Fruit fly (Drosophila melanogaster) whole organism, embryonic: ENCODE measurements around the gene Cyp4d20.

Source experiments
- Asciz ChIP-seq: fragments of 200-800 bp; sonication (Bioruptor generic); optimal IDR thresholded peaks from 2 replicates; lab custom pipeline; 2017; ENCODE audit warnings: missing biosample characterization, mild to moderate bottlenecking, missing genetic modification characterization, missing genetic modification reagents
- Atf3 ChIP-seq: fragments of 200-800 bp; sonication (Bioruptor generic); optimal IDR thresholded peaks from 3 replicates; lab custom pipeline; 2016; ENCODE audit warnings: missing biosample characterization, missing genetic modification characterization
- CG12236 ChIP-seq: fragments of 200-800 bp; sonication (Bioruptor generic); optimal IDR thresholded peaks from 2 replicates; lab custom pipeline; 2016; ENCODE audit warnings: missing biosample characterization, missing genetic modification characterization
- CG13624 ChIP-seq: fragments of 200-800 bp; sonication (Bioruptor generic); optimal IDR thresholded peaks from 2 replicates; lab custom pipeline; 2016; ENCODE audit warnings: missing biosample characterization, missing genetic modification characterization
- CG14965 ChIP-seq: fragments of 200-800 bp; sonication (Bioruptor generic); optimal IDR thresholded peaks from 2 replicates; lab custom pipeline; 2016; ENCODE audit warnings: missing biosample characterization, missing genetic modification characterization, borderline replicate concordance
- CG16815 ChIP-seq: fragments of 200-800 bp; sonication (Bioruptor generic); optimal IDR thresholded peaks from 3 replicates; lab custom pipeline; 2017; ENCODE audit warnings: missing biosample characterization, mild to moderate bottlenecking, missing genetic modification characterization
- CG2199 ChIP-seq: fragments of 200-800 bp; sonication (Bioruptor generic); IDR thresholded peaks from 3 replicates; pipeline ENCODE4 v1.3.6; 2022; ENCODE audit warnings: missing biosample characterization, missing genetic modification characterization
- CG2678 ChIP-seq: fragments of 200-800 bp; sonication (Bioruptor generic); optimal IDR thresholded peaks from 3 replicates; lab custom pipeline; 2019; ENCODE audit warnings: missing biosample characterization, mild to moderate bottlenecking, missing genetic modification characterization, moderate library complexity
- CG32532 ChIP-seq: fragments of 200-800 bp; sonication (Bioruptor generic); IDR thresholded peaks from 2 replicates; pipeline ENCODE4 v1.3.6; 2022; ENCODE audit warnings: missing biosample characterization, missing genetic modification characterization
- CG32772 ChIP-seq: fragments of 200-800 bp; sonication (Bioruptor generic); IDR thresholded peaks from 2 replicates; pipeline ENCODE4 v1.3.6; 2022; ENCODE audit warnings: missing biosample characterization, missing genetic modification characterization
- CG33557 ChIP-seq: fragments of 200-800 bp; sonication (Bioruptor generic); optimal IDR thresholded peaks from 2 replicates; lab custom pipeline; 2019; ENCODE audit warnings: missing biosample characterization, mild to moderate bottlenecking, missing genetic modification characterization, moderate library complexity
- CG4360 ChIP-seq: fragments of 200-800 bp; sonication (Bioruptor generic); IDR thresholded peaks from 2 replicates; pipeline ENCODE4 v1.3.6; 2022; ENCODE audit warnings: missing biosample characterization, missing genetic modification characterization
- CG6791 ChIP-seq: fragments of 200-800 bp; sonication (Bioruptor generic); IDR thresholded peaks from 3 replicates; pipeline ENCODE4 v1.3.6; 2022; ENCODE audit warnings: missing biosample characterization, missing genetic modification characterization; ENCODE audit not compliant: partially characterized antibody
- CG7271 ChIP-seq: fragments of 200-800 bp; sonication (Bioruptor generic); optimal IDR thresholded peaks from 2 replicates; lab custom pipeline; 2018; ENCODE audit warnings: missing biosample characterization, mild to moderate bottlenecking, missing genetic modification characterization, moderate library complexity
- CG8359 ChIP-seq: fragments of 200-800 bp; sonication (Bioruptor generic); optimal IDR thresholded peaks from 2 replicates; lab custom pipeline; 2017; ENCODE audit warnings: missing biosample characterization, mild to moderate bottlenecking, missing genetic modification characterization, borderline replicate concordance
- CG9727 ChIP-seq: fragments of 200-800 bp; sonication (Bioruptor generic); optimal IDR thresholded peaks from 3 replicates; lab custom pipeline; 2017; ENCODE audit warnings: missing biosample characterization, mild to moderate bottlenecking, missing genetic modification characterization
- Camta ChIP-seq: fragments of 200-800 bp; sonication (Bioruptor generic); optimal IDR thresholded peaks from 2 replicates; lab custom pipeline; 2016; ENCODE audit warnings: missing biosample characterization, missing genetic modification characterization
- Dfd ChIP-seq, 2 experiments: fragments of >200 bp; optimal IDR thresholded peaks; 2 replicates each; lab custom pipeline; 2017; ENCODE audit warnings: missing biosample characterization in 2 of 2, missing genetic modification characterization in 2 of 2
- H15 ChIP-seq: fragments of 200-800 bp; sonication (Bioruptor generic); IDR thresholded peaks from 3 replicates; pipeline ENCODE4 v1.3.6; 2022; ENCODE audit warnings: missing biosample characterization, missing genetic modification characterization
- Hr3 ChIP-seq: fragments of 200-800 bp; sonication (Bioruptor generic); optimal IDR thresholded peaks from 3 replicates; lab custom pipeline; 2016; ENCODE audit warnings: missing biosample characterization, missing genetic modification characterization
- Hr78 ChIP-seq, 2 experiments: fragments of 200-800 bp in 1 of 2; fragments of >200 bp in 1 of 2; sonication (Bioruptor generic) in 1 of 2; optimal IDR thresholded peaks; 2 replicates each; lab custom pipeline; 2017 to 2019; ENCODE audit warnings: missing biosample characterization in 2 of 2, missing genetic modification characterization in 2 of 2, mild to moderate bottlenecking in 1 of 2, moderate library complexity in 1 of 2
- MBD-R2 ChIP-seq: fragments of 200-800 bp; sonication (Bioruptor generic); IDR thresholded peaks from 2 replicates; pipeline ENCODE4 v1.3.6; 2022; ENCODE audit warnings: missing biosample characterization, missing genetic modification characterization
- Pdp1 ChIP-seq, 2 experiments: fragments of 200-800 bp; sonication (Bioruptor generic); optimal IDR thresholded peaks; 3 replicates each; lab custom pipeline; 2016; ENCODE audit warnings: missing biosample characterization in 2 of 2, missing genetic modification characterization in 2 of 2, mild to moderate bottlenecking in 1 of 2, moderate library complexity in 1 of 2
- Ptx1 ChIP-seq: fragments of 200-800 bp; sonication (Bioruptor generic); IDR thresholded peaks from 2 replicates; pipeline ENCODE4 v1.3.6; 2022; ENCODE audit warnings: missing biosample characterization, missing genetic modification characterization
- Taf1 ChIP-seq: fragments of 200-800 bp; sonication (Bioruptor generic); IDR thresholded peaks from 2 replicates; pipeline ENCODE4 v1.3.6; 2022; ENCODE audit warnings: missing biosample characterization, missing genetic modification characterization
- exex ChIP-seq: fragments of 200-800 bp; sonication (Bioruptor generic); optimal IDR thresholded peaks from 4 replicates; lab custom pipeline; 2018; ENCODE audit warnings: missing biosample characterization, mild to moderate bottlenecking, missing genetic modification characterization, moderate library complexity
- gcm2 ChIP-seq: fragments of 200-800 bp; sonication (Bioruptor generic); optimal IDR thresholded peaks from 2 replicates; lab custom pipeline; 2016; ENCODE audit warnings: missing biosample characterization, missing genetic modification characterization
- grn ChIP-seq: fragments of 200-800 bp; sonication (Bioruptor generic); optimal IDR thresholded peaks from 3 replicates; lab custom pipeline; 2017; ENCODE audit warnings: missing biosample characterization, missing genetic modification characterization
- jing ChIP-seq: fragments of 200-800 bp; sonication (Bioruptor generic); optimal IDR thresholded peaks from 2 replicates; lab custom pipeline; 2018; ENCODE audit warnings: missing biosample characterization, mild to moderate bottlenecking, missing genetic modification characterization
- jumu ChIP-seq: fragments of 200-800 bp; sonication (Bioruptor generic); optimal IDR thresholded peaks from 3 replicates; lab custom pipeline; 2016; ENCODE audit warnings: missing biosample characterization, missing genetic modification characterization
- kay ChIP-seq: fragments of 200-800 bp; sonication (Bioruptor generic); optimal IDR thresholded peaks from 2 replicates; lab custom pipeline; 2016; ENCODE audit warnings: missing biosample characterization, missing genetic modification characterization
- lab ChIP-seq: fragments of 200-800 bp; sonication (Bioruptor generic); optimal IDR thresholded peaks from 3 replicates; lab custom pipeline; 2017; ENCODE audit warnings: missing biosample characterization, missing genetic modification characterization, mild to moderate bottlenecking, moderate library complexity, missing genetic modification reagents
- luna ChIP-seq: fragments of 200-800 bp; sonication (Bioruptor generic); optimal IDR thresholded peaks from 2 replicates; lab custom pipeline; 2016; ENCODE audit warnings: missing biosample characterization, missing genetic modification characterization
- mirr ChIP-seq: fragments of 200-800 bp; sonication (Bioruptor generic); optimal IDR thresholded peaks from 3 replicates; lab custom pipeline; 2018; ENCODE audit warnings: missing biosample characterization, mild to moderate bottlenecking, missing genetic modification characterization
- nmo ChIP-seq: fragments of 200-800 bp; sonication (Bioruptor generic); optimal IDR thresholded peaks from 2 replicates; lab custom pipeline; 2018; ENCODE audit warnings: missing biosample characterization, mild to moderate bottlenecking, missing genetic modification characterization, moderate library complexity
- repo ChIP-seq: fragments of 200-800 bp; sonication (Bioruptor generic); optimal IDR thresholded peaks from 2 replicates; lab custom pipeline; 2016; ENCODE audit warnings: missing biosample characterization, missing genetic modification characterization
- row ChIP-seq: fragments of 200-800 bp; sonication (Bioruptor generic); IDR thresholded peaks from 3 replicates; pipeline ENCODE4 v1.3.6; 2022; ENCODE audit warnings: missing biosample characterization, missing genetic modification characterization
- sd ChIP-seq: fragments of 200-800 bp; sonication (Bioruptor generic); optimal IDR thresholded peaks from 3 replicates; lab custom pipeline; 2018; ENCODE audit warnings: missing biosample characterization, mild to moderate bottlenecking, missing genetic modification characterization, moderate library complexity
- sens-2 ChIP-seq: fragments of 200-800 bp; sonication (Bioruptor generic); IDR thresholded peaks from 2 replicates; pipeline ENCODE4 v1.3.6; 2022; ENCODE audit warnings: missing biosample characterization, missing genetic modification characterization
- slbo ChIP-seq: fragments of 200-800 bp; sonication (Bioruptor generic); IDR thresholded peaks from 2 replicates; pipeline ENCODE4 v1.3.6; 2022; ENCODE audit warnings: missing biosample characterization, missing genetic modification characterization
- tgo ChIP-seq: fragments of 200-800 bp; sonication (Bioruptor generic); IDR thresholded peaks from 3 replicates; pipeline ENCODE4 v1.3.6; 2022; ENCODE audit warnings: missing biosample characterization, missing genetic modification characterization
- ttk ChIP-seq: fragments of 200-800 bp; sonication (Bioruptor generic); IDR thresholded peaks from 2 replicates; pipeline ENCODE4 v2.1.2; 2022; ENCODE audit warnings: missing biosample characterization, missing genetic modification characterization
- unc-4 ChIP-seq: fragments of 200-800 bp; sonication (Bioruptor generic); IDR thresholded peaks from 2 replicates; pipeline ENCODE4 v1.3.6; 2022; ENCODE audit warnings: missing biosample characterization, missing genetic modification characterization; ENCODE audit not compliant: partially characterized antibody
- usp ChIP-seq: fragments of >200 bp; optimal IDR thresholded peaks from 2 replicates; lab custom pipeline; 2017; ENCODE audit warnings: missing biosample characterization, missing genetic modification characterization

Gene Cyp4d20

dm6 chr3L:2442330-2442729, 35.9 kb downstream of the Cyp4d20 start:
- peak; percentile 38; the same call in 1 of the 2 replicates for TF ChIP-seq CG4360
- no peak for TF ChIP-seq CG32532 (GFP tag; lab: Robert Waterston, UW)
- peak in 1 of 2 experiments; percentile 38 for TF ChIP-seq Dfd (GFP tag; optimal IDR thresholded peaks at IDR 0.05; lab: Kevin White, UChicago)
- no peak for TF ChIP-seq CG13624 (GFP tag; lab: Kevin White, UChicago)
- TF ChIP-seq Pdp1 (GFP tag; optimal IDR thresholded peaks at IDR 0.05; lab: Kevin White, UChicago): no peak
- TF ChIP-seq Taf1: no peak
- no peak for TF ChIP-seq CG16815 (GFP tag; lab: Kevin White, UChicago)
- TF ChIP-seq repo (GFP tag; lab: Kevin White, UChicago): no peak

dm6 chr3L:2441831-2442230, 36.4 kb downstream of the Cyp4d20 start:
- TF ChIP-seq jumu (GFP tag; lab: Kevin White, UChicago): no peak
- TF ChIP-seq luna (GFP tag; lab: Kevin White, UChicago): no peak
- TF ChIP-seq Hr3 (GFP tag; lab: Kevin White, UChicago): no peak
- TF ChIP-seq CG2678: no peak
- no peak for TF ChIP-seq slbo
- no peak for TF ChIP-seq ttk
- peak; percentile 45; the same call in 1 of the 2 replicates for TF ChIP-seq sens-2 (GFP tag; lab: Robert Waterston, UW)
- TF ChIP-seq CG12236: no peak
- TF ChIP-seq CG14965 (GFP tag; lab: Kevin White, UChicago): no peak
- TF ChIP-seq Ptx1 (GFP tag; lab: Robert Waterston, UW): no peak
- no peak for TF ChIP-seq CG2199
- no peak for TF ChIP-seq kay (GFP tag; lab: Kevin White, UChicago)
- no peak for TF ChIP-seq MBD-R2
- peak; percentile 63 for TF ChIP-seq grn (GFP tag; lab: Kevin White, UChicago)
- no peak for TF ChIP-seq usp
- no peak for TF ChIP-seq row (GFP tag; lab: Robert Waterston, UW)
- TF ChIP-seq unc-4 (GFP tag; lab: Robert Waterston, UW): no peak
- no peak for TF ChIP-seq nmo (GFP tag; lab: Kevin White, UChicago)
- peak; percentile 6 for TF ChIP-seq CG33557 (GFP tag; lab: Kevin White, UChicago)
- TF ChIP-seq CG9727 (GFP tag; lab: Kevin White, UChicago): no peak
- TF ChIP-seq Asciz (GFP tag; lab: Kevin White, UChicago): peak; percentile 1
- no peak for TF ChIP-seq Hr78 (GFP tag; optimal IDR thresholded peaks at IDR 0.05; lab: Kevin White, UChicago)
- TF ChIP-seq exex (tag; lab: Kevin White, UChicago): peak; percentile 66
- TF ChIP-seq Camta: no peak
- no peak for TF ChIP-seq CG32772
- TF ChIP-seq CG8359 (GFP tag; lab: Kevin White, UChicago): no peak
- no peak for TF ChIP-seq CG7271 (tag; lab: Kevin White, UChicago)
- TF ChIP-seq gcm2: no peak
- no peak for TF ChIP-seq tgo
- no peak for TF ChIP-seq Atf3 (GFP tag; lab: Kevin White, UChicago)
- TF ChIP-seq jing (GFP tag; lab: Kevin White, UChicago): no peak
- no peak for TF ChIP-seq lab (GFP tag; lab: Kevin White, UChicago)
- TF ChIP-seq H15 (GFP tag; lab: Robert Waterston, UW): no peak
- TF ChIP-seq sd (tag; lab: Kevin White, UChicago): peak; percentile 28
- TF ChIP-seq mirr: no peak
- TF ChIP-seq CG6791 (GFP tag; lab: Robert Waterston, UW): no peak
